Fruit fly (Drosophila melanogaster): ENCODE results near the gene wap.

Gene wap

DNA sequence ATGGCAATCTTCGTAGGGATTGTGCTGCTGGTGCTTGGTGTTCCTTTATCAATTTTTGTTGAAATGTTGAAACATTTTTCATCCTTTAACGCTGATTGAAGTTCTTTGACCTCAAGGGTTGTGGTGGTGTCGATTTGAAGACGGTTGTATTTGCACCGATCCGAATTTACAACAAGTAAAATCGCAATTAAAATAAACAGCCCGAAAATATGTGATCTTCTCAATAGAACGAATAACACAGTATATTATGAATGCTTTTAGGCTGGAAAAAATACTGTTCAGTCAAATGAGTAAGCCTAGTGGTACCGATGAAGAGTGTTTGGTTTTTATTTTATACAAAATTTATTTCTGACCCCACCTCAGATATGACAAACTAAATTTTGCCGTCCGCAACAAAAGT, 12.2 kb downstream of the wap start:
- peak; percentile 38 for TF ChIP-seq Eip78C (GFP tag)
- TF ChIP-seq CG11294 (GFP tag; IDR thresholded peaks at IDR 0.05): no peak
- TF ChIP-seq Blimp-1 (GFP tag; optimal IDR thresholded peaks at IDR 0.05): no peak

DNA sequence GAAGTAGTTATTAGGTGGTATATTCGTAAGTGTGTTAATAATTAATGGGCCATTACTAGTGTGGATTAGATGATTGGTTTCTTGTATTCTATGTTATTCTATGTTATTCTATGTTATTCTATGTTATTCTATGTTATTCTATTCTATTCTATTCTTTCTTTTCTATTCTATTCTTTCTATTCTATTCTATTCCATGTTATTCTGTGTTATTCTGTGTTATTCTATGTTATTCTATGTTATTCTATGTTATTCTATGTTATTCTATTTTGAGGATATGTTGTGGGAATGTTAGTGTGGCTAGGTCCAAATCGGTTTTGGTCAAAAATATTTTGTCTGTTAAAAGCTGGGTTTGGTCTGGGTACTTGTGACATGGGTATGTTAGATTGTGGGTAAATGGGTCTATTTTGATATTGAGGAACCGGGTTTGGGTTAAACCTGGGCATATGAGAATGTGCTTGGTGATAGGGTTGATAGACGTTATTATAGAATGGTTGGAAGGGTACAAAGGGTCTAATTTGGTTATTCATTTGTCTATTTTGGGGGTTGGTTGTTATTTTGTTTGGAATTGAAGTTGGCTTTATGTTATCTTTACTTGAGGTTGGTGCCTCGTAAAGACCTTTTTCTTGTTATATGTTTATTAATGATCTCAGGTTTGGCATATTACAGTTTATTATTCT, 22.2 kb downstream of the wap start:
- TF ChIP-seq Eip93F (GFP tag; optimal IDR thresholded peaks at IDR 0.05): peak; percentile 44
- TF ChIP-seq Sox102F (GFP tag; optimal IDR thresholded peaks at IDR 0.05): peak; percentile 66
